Fruit fly (Drosophila melanogaster) whole organism, embryonic: ENCODE measurements around the gene CG11454.

Experiments
- Abd-B ChIP-seq: fragments of 200-800 bp; sonication (Bioruptor generic); optimal IDR thresholded peaks from 2 replicates; lab custom pipeline; 2018; ENCODE audit warnings: missing biosample characterization, mild to moderate bottlenecking, missing genetic modification characterization, moderate library complexity
- Atf-2 ChIP-seq: fragments of 200-800 bp; sonication (Bioruptor generic); optimal IDR thresholded peaks from 2 replicates; lab custom pipeline; 2016; ENCODE audit warnings: missing biosample characterization, missing genetic modification characterization
- CG10543 ChIP-seq: fragments of 200-800 bp; sonication (Bioruptor generic); optimal IDR thresholded peaks from 3 replicates; lab custom pipeline; 2017; ENCODE audit warnings: missing biosample characterization, mild to moderate bottlenecking, missing genetic modification characterization, moderate library complexity
- CG11504 ChIP-seq: fragments of 200-800 bp; sonication (Bioruptor generic); optimal IDR thresholded peaks from 3 replicates; lab custom pipeline; 2019; ENCODE audit warnings: missing biosample characterization, mild to moderate bottlenecking, missing genetic modification characterization, moderate library complexity
- CG11560 ChIP-seq: fragments of 200-800 bp; sonication (Bioruptor generic); IDR thresholded peaks from 3 replicates; pipeline ENCODE4 v1.3.6; 2022; ENCODE audit warnings: missing biosample characterization, missing genetic modification characterization
- CG11695 ChIP-seq: fragments of 200-800 bp; sonication (Bioruptor generic); IDR thresholded peaks from 3 replicates; pipeline ENCODE4 v1.3.6; 2022; ENCODE audit warnings: missing biosample characterization, missing genetic modification characterization
- CG12391 ChIP-seq: fragments of 200-800 bp; sonication (Bioruptor generic); optimal IDR thresholded peaks from 3 replicates; lab custom pipeline; 2018; ENCODE audit warnings: missing biosample characterization, mild to moderate bottlenecking, missing genetic modification characterization, moderate library complexity
- CG14667 ChIP-seq: fragments of 200-800 bp; sonication (Bioruptor generic); IDR thresholded peaks from 2 replicates; pipeline ENCODE4 v1.3.6; 2022; ENCODE audit warnings: missing biosample characterization, missing genetic modification characterization
- CG15073 ChIP-seq: fragments of 200-800 bp; sonication (Bioruptor generic); optimal IDR thresholded peaks from 2 replicates; lab custom pipeline; 2016; ENCODE audit warnings: missing biosample characterization, missing genetic modification characterization
- CG16863 ChIP-seq: fragments of 200-800 bp; sonication (Bioruptor generic); optimal IDR thresholded peaks from 3 replicates; lab custom pipeline; 2016; ENCODE audit warnings: missing biosample characterization, missing genetic modification characterization
- CG17359 ChIP-seq: fragments of 200-800 bp; sonication (Bioruptor generic); optimal IDR thresholded peaks from 3 replicates; lab custom pipeline; 2018; ENCODE audit warnings: missing biosample characterization, mild to moderate bottlenecking, missing genetic modification characterization, moderate library complexity
- CG1832 ChIP-seq: fragments of 200-800 bp; sonication (Bioruptor generic); optimal IDR thresholded peaks from 2 replicates; lab custom pipeline; 2017; ENCODE audit warnings: missing biosample characterization, mild to moderate bottlenecking, missing genetic modification characterization, inconsistent platforms
- CG2875 ChIP-seq: fragments of 200-800 bp; sonication (Bioruptor generic); optimal IDR thresholded peaks from 2 replicates; lab custom pipeline; 2017; ENCODE audit warnings: missing biosample characterization, mild to moderate bottlenecking, missing genetic modification characterization, missing genetic modification reagents
- CG31365 ChIP-seq: fragments of 200-800 bp; sonication (Bioruptor generic); optimal IDR thresholded peaks from 2 replicates; lab custom pipeline; 2018; ENCODE audit warnings: missing biosample characterization, mild to moderate bottlenecking, missing genetic modification characterization
- CG32532 ChIP-seq: fragments of 200-800 bp; sonication (Bioruptor generic); IDR thresholded peaks from 2 replicates; pipeline ENCODE4 v1.3.6; 2022; ENCODE audit warnings: missing biosample characterization, missing genetic modification characterization
- CG3407 ChIP-seq: fragments of 200-800 bp; sonication (Bioruptor generic); optimal IDR thresholded peaks from 2 replicates; lab custom pipeline; 2018; ENCODE audit warnings: missing biosample characterization, mild to moderate bottlenecking, missing genetic modification characterization
- CG3726 ChIP-seq: fragments of 200-800 bp; sonication (Bioruptor generic); IDR thresholded peaks from 3 replicates; pipeline ENCODE4, ENCODE4 v1.3.6; 2022; ENCODE audit warnings: missing biosample characterization, missing genetic modification characterization
- CG6791 ChIP-seq: fragments of 200-800 bp; sonication (Bioruptor generic); IDR thresholded peaks from 3 replicates; pipeline ENCODE4 v1.3.6; 2022; ENCODE audit warnings: missing biosample characterization, missing genetic modification characterization; ENCODE audit not compliant: partially characterized antibody
- CG6813 ChIP-seq: fragments of 200-800 bp; sonication (Bioruptor generic); optimal IDR thresholded peaks from 2 replicates; lab custom pipeline; 2017; ENCODE audit warnings: missing biosample characterization, missing genetic modification characterization, mild to moderate bottlenecking, moderate library complexity, missing genetic modification reagents
- CG7372 ChIP-seq: fragments of 200-800 bp; sonication (Bioruptor generic); IDR thresholded peaks from 2 replicates; pipeline ENCODE4 v1.3.6; 2022; ENCODE audit warnings: missing biosample characterization, missing genetic modification characterization
- CG7556 ChIP-seq: fragments of 200-800 bp; sonication (Bioruptor generic); optimal IDR thresholded peaks from 2 replicates; lab custom pipeline; 2017; ENCODE audit warnings: missing biosample characterization, mild to moderate bottlenecking, missing genetic modification characterization
- CG7839 ChIP-seq: fragments of 200-800 bp; sonication (Bioruptor generic); optimal IDR thresholded peaks from 3 replicates; lab custom pipeline; 2018; ENCODE audit warnings: missing biosample characterization, mild to moderate bottlenecking, missing genetic modification characterization, moderate library complexity
- CG7963 ChIP-seq: fragments of 200-800 bp; sonication (Bioruptor generic); IDR thresholded peaks from 3 replicates; pipeline ENCODE4 v1.3.6; 2022; ENCODE audit warnings: missing biosample characterization, missing genetic modification characterization; ENCODE audit not compliant: partially characterized antibody
- CG8924 ChIP-seq: fragments of 200-800 bp; optimal IDR thresholded peaks from 3 replicates; lab custom pipeline; 2019; ENCODE audit warnings: missing biosample characterization, mild to moderate bottlenecking, missing genetic modification characterization, moderate library complexity
- Camta ChIP-seq: fragments of 200-800 bp; sonication (Bioruptor generic); optimal IDR thresholded peaks from 2 replicates; lab custom pipeline; 2016; ENCODE audit warnings: missing biosample characterization, missing genetic modification characterization
- Dfd ChIP-seq, 2 experiments: fragments of >200 bp; optimal IDR thresholded peaks; 2 replicates each; lab custom pipeline; 2017; ENCODE audit warnings: missing biosample characterization in 2 of 2, missing genetic modification characterization in 2 of 2
- Dref ChIP-seq: fragments of 200-800 bp; sonication (Bioruptor generic); IDR thresholded peaks from 2 replicates; pipeline ENCODE4 v1.3.6; 2022; ENCODE audit warnings: missing biosample characterization, missing genetic modification characterization
- Gug ChIP-seq: fragments of 200-800 bp; sonication (Bioruptor generic); IDR thresholded peaks from 4 replicates; pipeline ENCODE4 v1.3.6; 2022; ENCODE audit warnings: missing biosample characterization, missing genetic modification characterization
- Hand ChIP-seq: fragments of 200-800 bp; sonication (Bioruptor generic); optimal IDR thresholded peaks from 2 replicates; lab custom pipeline; 2017; ENCODE audit warnings: mild to moderate bottlenecking, missing biosample characterization, missing genetic modification reagents, missing genetic modification characterization
- Hmr ChIP-seq: fragments of 200-800 bp; sonication (Bioruptor generic); optimal IDR thresholded peaks from 3 replicates; lab custom pipeline; 2017; ENCODE audit warnings: mild to moderate bottlenecking, missing biosample characterization, missing genetic modification reagents, missing genetic modification characterization
- NC2β ChIP-seq: fragments of 200-800 bp; sonication (Bioruptor generic); optimal IDR thresholded peaks from 2 replicates; lab custom pipeline; 2016; ENCODE audit warnings: missing biosample characterization, missing genetic modification characterization
- Poxn ChIP-seq: fragments of 200-800 bp; sonication (Bioruptor generic); IDR thresholded peaks from 2 replicates; pipeline ENCODE4 v1.3.6; 2022; ENCODE audit warnings: missing biosample characterization, missing genetic modification characterization
- Ptx1 ChIP-seq: fragments of 200-800 bp; sonication (Bioruptor generic); IDR thresholded peaks from 2 replicates; pipeline ENCODE4 v1.3.6; 2022; ENCODE audit warnings: missing biosample characterization, missing genetic modification characterization
- amos ChIP-seq: fragments of 200-800 bp; sonication (Bioruptor generic); IDR thresholded peaks from 2 replicates; pipeline ENCODE4 v1.3.6; 2022; ENCODE audit warnings: missing biosample characterization, missing genetic modification characterization; ENCODE audit not compliant: partially characterized antibody
- ato ChIP-seq: fragments of 200-800 bp; sonication (Bioruptor generic); IDR thresholded peaks from 2 replicates; pipeline ENCODE4 v1.3.6; 2022; ENCODE audit warnings: missing biosample characterization, missing genetic modification characterization; ENCODE audit not compliant: partially characterized antibody
- bab2 ChIP-seq: fragments of 200-800 bp; sonication (Bioruptor generic); optimal IDR thresholded peaks from 2 replicates; lab custom pipeline; 2016; ENCODE audit warnings: missing biosample characterization, missing genetic modification characterization
- br ChIP-seq: fragments of >200 bp; optimal IDR thresholded peaks from 2 replicates; lab custom pipeline; 2017
- ftz-f1 ChIP-seq: fragments of 200-800 bp; sonication (Bioruptor generic); optimal IDR thresholded peaks from 2 replicates; lab custom pipeline; 2016; ENCODE audit warnings: missing biosample characterization, missing genetic modification characterization
- gem ChIP-seq: fragments of 200-800 bp; sonication (Bioruptor generic); optimal IDR thresholded peaks from 2 replicates; lab custom pipeline; 2019; ENCODE audit warnings: missing biosample characterization, mild to moderate bottlenecking, missing genetic modification characterization, moderate library complexity
- h ChIP-seq: fragments of >200 bp; optimal IDR thresholded peaks from 2 replicates; lab custom pipeline; 2017
- her ChIP-seq: fragments of 200-800 bp; sonication (Bioruptor generic); optimal IDR thresholded peaks from 2 replicates; lab custom pipeline; 2016; ENCODE audit warnings: missing biosample characterization, missing genetic modification characterization
- kni ChIP-seq: fragments of 200-800 bp; sonication (Bioruptor generic); optimal IDR thresholded peaks from 3 replicates; lab custom pipeline; 2017; ENCODE audit warnings: mild to moderate bottlenecking, missing biosample characterization, missing genetic modification reagents, missing genetic modification characterization
- repo ChIP-seq: fragments of 200-800 bp; sonication (Bioruptor generic); optimal IDR thresholded peaks from 2 replicates; lab custom pipeline; 2016; ENCODE audit warnings: missing biosample characterization, missing genetic modification characterization
- seq ChIP-seq: fragments of 200-800 bp; sonication (Bioruptor generic); IDR thresholded peaks from 2 replicates; pipeline ENCODE4 v1.3.6; 2022; ENCODE audit warnings: missing biosample characterization, missing genetic modification characterization
- ssp ChIP-seq: fragments of 200-800 bp; sonication (Bioruptor generic); IDR thresholded peaks from 2 replicates; pipeline ENCODE4 v1.3.6; 2022; ENCODE audit warnings: missing biosample characterization, missing genetic modification characterization
- trh ChIP-seq: fragments of 200-800 bp; sonication (Bioruptor generic); optimal IDR thresholded peaks from 2 replicates; lab custom pipeline; 2016; ENCODE audit warnings: missing biosample characterization, missing genetic modification characterization
- wek ChIP-seq: fragments of 200-800 bp; sonication (Bioruptor generic); optimal IDR thresholded peaks from 3 replicates; lab custom pipeline; 2018; ENCODE audit warnings: missing biosample characterization, mild to moderate bottlenecking, missing genetic modification characterization, moderate library complexity
- zen ChIP-seq: fragments of 200-800 bp; sonication (Bioruptor generic); optimal IDR thresholded peaks from 3 replicates; lab custom pipeline; 2018; ENCODE audit warnings: missing biosample characterization, mild to moderate bottlenecking, missing genetic modification characterization, moderate library complexity

CG11454 gene

DNA sequence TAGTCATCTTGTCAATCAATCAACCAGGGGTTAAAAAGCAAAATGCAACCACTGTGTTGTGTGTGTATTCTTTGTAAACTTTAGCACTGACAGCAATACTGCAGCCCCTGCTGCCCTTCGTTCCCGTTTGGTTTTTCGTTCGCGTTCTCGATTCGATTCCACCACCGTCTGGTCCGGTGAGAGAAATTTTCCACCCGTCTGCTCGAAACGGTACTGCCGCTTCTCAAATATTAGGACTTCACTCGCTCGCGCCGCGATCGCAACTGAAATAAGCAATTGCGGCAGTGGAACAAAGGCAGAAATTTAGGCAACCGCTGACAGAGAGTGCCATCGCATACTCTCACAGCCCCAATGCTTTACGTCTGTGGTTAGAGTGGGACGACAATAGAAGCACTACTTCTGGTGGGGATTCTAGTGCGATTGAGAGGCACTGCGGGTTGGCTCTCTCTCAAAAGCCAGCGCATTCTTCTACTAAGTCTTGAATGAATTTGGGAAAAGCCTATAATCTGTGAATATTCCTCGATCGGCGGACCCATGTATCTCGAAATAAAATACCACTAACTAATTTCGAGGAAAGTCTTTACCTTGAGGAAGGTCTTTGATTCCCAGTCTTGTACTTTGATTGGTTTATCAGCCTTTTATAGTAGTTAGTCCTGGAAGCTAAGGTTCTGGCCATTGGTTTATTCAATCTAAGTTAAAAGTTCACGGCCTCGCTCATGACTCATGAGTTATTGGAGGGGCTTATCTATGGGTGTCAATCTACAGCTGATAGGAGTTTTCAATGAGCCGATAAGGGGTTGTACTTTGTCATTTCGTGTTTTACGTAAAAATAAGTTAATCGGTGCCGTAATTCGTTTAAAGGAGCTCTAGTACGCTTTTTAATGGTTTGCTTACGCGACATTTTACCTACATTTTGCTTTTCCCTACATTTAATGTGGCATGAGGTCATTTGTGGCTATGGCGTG is 13.9 kb upstream of the CG11454 start (continued):
- TF ChIP-seq Abd-B (GFP tag; lab: Kevin White, UChicago), result no peak
- TF ChIP-seq Hand (GFP tag; lab: Kevin White, UChicago), result peak; percentile 33
- TF ChIP-seq gem (tag; lab: Kevin White, UChicago), result no peak
- no peak for TF ChIP-seq repo
- peak; percentile 25; the same call in 1 of the 2 replicates for TF ChIP-seq ato (GFP tag; lab: Robert Waterston, UW)
- TF ChIP-seq h (lab: Kevin White, UChicago), result no peak
- TF ChIP-seq CG12391 (tag; lab: Kevin White, UChicago), result peak; percentile 29
- no peak for TF ChIP-seq Camta (GFP tag; lab: Kevin White, UChicago)
- TF ChIP-seq CG10543 (GFP tag; lab: Kevin White, UChicago), result peak; percentile 90
- TF ChIP-seq CG7372 (GFP tag; lab: Robert Waterston, UW), result no peak
- TF ChIP-seq zen, result no peak
- TF ChIP-seq Ptx1, result no peak
- TF ChIP-seq ftz-f1, result peak; percentile 70
- TF ChIP-seq CG14667 (GFP tag; lab: Robert Waterston, UW), result no peak
- TF ChIP-seq CG3407 (GFP tag; lab: Kevin White, UChicago), result peak; percentile 43
- peak; percentile 36; the same call in 1 of the 3 replicates for TF ChIP-seq CG6791
- peak; percentile 66 for TF ChIP-seq CG31365 (tag; lab: Kevin White, UChicago)
- peak; percentile 38 for TF ChIP-seq CG2875 (GFP tag; lab: Kevin White, UChicago)
- TF ChIP-seq wek (GFP tag; lab: Kevin White, UChicago), result peak; percentile 65
- TF ChIP-seq CG11504 (tag; lab: Kevin White, UChicago), result no peak
- no peak for TF ChIP-seq Dref (GFP tag; lab: Robert Waterston, UW)
- TF ChIP-seq CG32532 (GFP tag; lab: Robert Waterston, UW), result peak; percentile 59; the same call in 1 of the 2 replicates
- TF ChIP-seq CG7963 (GFP tag; lab: Robert Waterston, UW), result 0 out of 3 replicates have a peak, but pooled peaks have one; percentile 36
- TF ChIP-seq her, result peak; percentile 58
- no peak for TF ChIP-seq br (lab: Kevin White, UChicago)
- no peak for TF ChIP-seq CG3726 (GFP tag; lab: Robert Waterston, UW)
- TF ChIP-seq Hmr, result peak; percentile 57
- peak; percentile 49 for TF ChIP-seq CG17359 (tag; lab: Kevin White, UChicago)
- no peak for TF ChIP-seq Dfd (GFP tag; optimal IDR thresholded peaks at IDR 0.05; lab: Kevin White, UChicago)
- TF ChIP-seq trh (GFP tag; lab: Kevin White, UChicago), result no peak
- peak; percentile 53 for TF ChIP-seq CG8924 (tag; lab: Kevin White, UChicago)
- no peak for TF ChIP-seq Atf-2 (GFP tag; lab: Kevin White, UChicago)
- peak; percentile 77 for TF ChIP-seq kni (GFP tag; lab: Kevin White, UChicago)
- no peak for TF ChIP-seq bab2 (GFP tag; lab: Kevin White, UChicago)
- peak; percentile 30 for TF ChIP-seq CG7839 (tag; lab: Kevin White, UChicago)
- no peak for TF ChIP-seq Poxn (GFP tag; lab: Robert Waterston, UW)
- TF ChIP-seq ssp (GFP tag; lab: Robert Waterston, UW), result no peak
- no peak for TF ChIP-seq CG15073 (GFP tag; lab: Kevin White, UChicago)
- no peak; the same call in 3 of the 4 replicates for TF ChIP-seq Gug (GFP tag; lab: Robert Waterston, UW)
- TF ChIP-seq CG7556 (GFP tag; lab: Kevin White, UChicago), result peak; percentile 1
- peak; percentile 79 for TF ChIP-seq CG1832
- TF ChIP-seq CG11560 (tag; lab: Robert Waterston, UW), result no peak
- peak; percentile 47 for TF ChIP-seq CG6813 (GFP tag; lab: Kevin White, UChicago)
- TF ChIP-seq seq, result peak; percentile 75
- TF ChIP-seq amos (GFP tag; lab: Robert Waterston, UW), result peak; percentile 49; the same call in 1 of the 2 replicates
- no peak for TF ChIP-seq CG16863 (GFP tag; lab: Kevin White, UChicago)
- TF ChIP-seq CG11695 (GFP tag; lab: Robert Waterston, UW), result no peak
- TF ChIP-seq NC2β, result peak; percentile 47
